Fruit fly (Drosophila melanogaster) whole organism, adult: ENCODE data around the gene Arp5.

ENCODE experiments used
- CG11617 ChIP-seq: fragments of 200-800 bp; sonication (Bioruptor generic); optimal IDR thresholded peaks from 2 replicates; lab custom pipeline; 2017; ENCODE audit warnings: mild to moderate bottlenecking, missing biosample characterization, missing genetic modification reagents, missing genetic modification characterization
- CG12768 ChIP-seq: fragments of 200-800 bp; sonication (Bioruptor generic); optimal IDR thresholded peaks from 2 replicates; lab custom pipeline; 2017; ENCODE audit warnings: missing biosample characterization, missing genetic modification characterization, mild to moderate bottlenecking, moderate library complexity, missing genetic modification reagents
- CG14711 ChIP-seq: fragments of 200-800 bp; sonication (Bioruptor generic); optimal IDR thresholded peaks from 2 replicates; lab custom pipeline; 2018; ENCODE audit warnings: missing biosample characterization, mild to moderate bottlenecking, missing genetic modification characterization, moderate library complexity
- CG1620 ChIP-seq: fragments of 200-800 bp; sonication (Bioruptor generic); optimal IDR thresholded peaks from 2 replicates; lab custom pipeline; 2016; ENCODE audit warnings: missing biosample characterization, missing genetic modification characterization
- CG33017 ChIP-seq: fragments of 200-800 bp; sonication (Bioruptor generic); optimal IDR thresholded peaks from 2 replicates; lab custom pipeline; 2018; ENCODE audit warnings: missing biosample characterization, mild to moderate bottlenecking, missing genetic modification characterization, moderate library complexity
- CG5204 ChIP-seq: fragments of 200-800 bp; sonication (Bioruptor generic); optimal IDR thresholded peaks from 2 replicates; lab custom pipeline; 2016; ENCODE audit warnings: missing biosample characterization, missing genetic modification characterization
- CG7045 ChIP-seq: fragments of 200-800 bp; sonication (Bioruptor generic); optimal IDR thresholded peaks from 2 replicates; lab custom pipeline; 2017; ENCODE audit warnings: missing biosample characterization, mild to moderate bottlenecking, missing genetic modification characterization
- CG7101 ChIP-seq: fragments of 200-800 bp; sonication (Bioruptor generic); optimal IDR thresholded peaks from 2 replicates; lab custom pipeline; 2018; ENCODE audit warnings: missing biosample characterization, mild to moderate bottlenecking, missing genetic modification characterization, moderate library complexity
- Clk ChIP-seq: fragments of 200-800 bp; sonication (Bioruptor generic); optimal IDR thresholded peaks from 2 replicates; lab custom pipeline; 2017; ENCODE audit warnings: missing biosample characterization, missing genetic modification characterization
- Crg-1 ChIP-seq: fragments of 200-800 bp; sonication (Bioruptor generic); optimal IDR thresholded peaks from 2 replicates; lab custom pipeline; 2016; ENCODE audit warnings: missing biosample characterization, missing genetic modification characterization
- Hr96 ChIP-seq: fragments of 200-800 bp; sonication (Bioruptor generic); optimal IDR thresholded peaks from 2 replicates; lab custom pipeline; 2016; ENCODE audit warnings: missing biosample characterization, missing genetic modification characterization
- Mnt ChIP-seq: fragments of 200-800 bp; sonication (Bioruptor generic); optimal IDR thresholded peaks from 2 replicates; lab custom pipeline; 2016; ENCODE audit warnings: missing biosample characterization, mild to moderate bottlenecking, missing genetic modification characterization
- bab1 ChIP-seq: fragments of 200-800 bp; sonication (Bioruptor generic); optimal IDR thresholded peaks from 3 replicates; lab custom pipeline; 2019; ENCODE audit warnings: missing biosample characterization, mild to moderate bottlenecking, missing genetic modification characterization, moderate library complexity
- cic ChIP-seq: fragments of 200-800 bp; sonication (Bioruptor generic); optimal IDR thresholded peaks from 2 replicates; lab custom pipeline; 2017; ENCODE audit warnings: missing biosample characterization, mild to moderate bottlenecking, missing genetic modification characterization, moderate library complexity
- cnc ChIP-seq, 2 experiments: fragments of >200 bp; optimal IDR thresholded peaks; 2 replicates each; lab custom pipeline; 2017
- kay ChIP-seq: fragments of 200-800 bp; sonication (Bioruptor generic); peaks from one replicate; lab custom pipeline; 2016; ENCODE audit warnings: missing biosample characterization, missing genetic modification characterization, borderline replicate concordance
- ovo ChIP-seq: fragments of 200-800 bp; sonication (Bioruptor generic); optimal IDR thresholded peaks from 2 replicates; lab custom pipeline; 2016; ENCODE audit warnings: missing biosample characterization, missing genetic modification characterization
- pad ChIP-seq: fragments of 200-800 bp; sonication (Bioruptor generic); optimal IDR thresholded peaks from 3 replicates; lab custom pipeline; 2017; ENCODE audit warnings: missing biosample characterization, missing genetic modification characterization, mild to moderate bottlenecking, moderate library complexity, missing genetic modification reagents
- tj ChIP-seq: fragments of 200-800 bp; sonication (Bioruptor generic); optimal IDR thresholded peaks from 3 replicates; lab custom pipeline; 2017; ENCODE audit warnings: missing biosample characterization, mild to moderate bottlenecking, missing genetic modification characterization, moderate library complexity
- toe ChIP-seq: fragments of 200-800 bp; sonication (Bioruptor generic); optimal IDR thresholded peaks from 2 replicates; lab custom pipeline; 2016; ENCODE audit warnings: missing biosample characterization, missing genetic modification characterization

Arp5 gene

DNA sequence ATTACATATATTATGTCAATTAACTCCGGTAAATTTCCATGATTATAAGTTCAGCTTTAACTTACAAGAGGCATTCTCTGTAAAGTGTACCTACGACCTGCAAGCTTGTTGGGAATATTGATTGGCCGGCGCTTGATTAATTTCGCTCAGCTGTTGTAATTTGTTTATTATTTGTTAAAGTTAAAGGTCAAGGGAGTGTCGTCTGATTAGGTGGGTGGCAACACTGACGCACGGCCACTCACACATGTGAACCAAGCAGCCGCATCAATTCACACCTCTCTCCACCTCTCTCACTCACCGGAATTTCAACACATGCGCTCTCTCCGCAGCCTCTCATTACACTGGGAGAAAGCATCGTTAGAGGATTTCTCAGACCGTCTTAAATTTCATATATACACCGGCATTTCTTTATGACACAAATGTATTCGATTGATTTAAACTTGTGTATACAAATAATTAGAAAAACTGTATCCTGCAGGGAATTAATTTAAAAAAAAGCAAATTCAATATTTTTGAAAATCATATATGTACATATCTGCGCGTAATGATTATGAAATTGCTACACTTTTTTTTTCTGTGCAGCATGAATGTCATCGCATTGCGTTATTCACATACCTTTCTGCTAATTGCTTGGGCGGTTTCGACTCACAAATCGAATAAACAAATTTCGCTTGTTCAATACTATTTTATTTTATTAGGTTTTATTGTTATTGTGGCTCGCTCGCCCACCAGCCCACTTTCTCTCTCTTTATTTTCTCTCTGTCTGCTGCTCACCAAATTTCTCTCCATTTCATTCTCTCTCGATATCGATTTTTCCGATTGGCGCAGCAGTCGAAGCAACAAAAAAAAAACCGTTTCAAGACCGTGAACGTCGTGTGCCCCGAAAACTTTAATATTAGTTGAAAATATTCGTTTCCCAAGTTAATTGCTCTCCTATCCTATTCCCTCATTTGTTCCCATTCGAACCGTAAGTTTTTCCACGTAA, 13.0 kb upstream of the Arp5 start:
- TF ChIP-seq cnc (optimal IDR thresholded peaks at IDR 0.05; lab: Kevin White, UChicago): no peak
- TF ChIP-seq toe (GFP tag; lab: Kevin White, UChicago): peak; percentile 91
- peak; percentile 69 for TF ChIP-seq pad
- peak; percentile 74 for TF ChIP-seq CG14711
- TF ChIP-seq Hr96 (GFP tag; lab: Kevin White, UChicago): peak; percentile 79
- TF ChIP-seq CG7045 (GFP tag; lab: Kevin White, UChicago): peak; percentile 91
- no peak for TF ChIP-seq kay (GFP tag; lab: Kevin White, UChicago)
- TF ChIP-seq CG12768 (GFP tag; lab: Kevin White, UChicago): peak; percentile 89
- peak; percentile 44 for TF ChIP-seq Crg-1 (GFP tag; lab: Kevin White, UChicago)
- TF ChIP-seq CG11617: peak; percentile 91
- peak; percentile 70 for TF ChIP-seq cic (GFP tag; lab: Kevin White, UChicago)
- TF ChIP-seq Clk (GFP tag; lab: Kevin White, UChicago): peak; percentile 78
- TF ChIP-seq Mnt: peak; percentile 46
- peak; percentile 35 for TF ChIP-seq ovo (GFP tag; lab: Kevin White, UChicago)
- peak; percentile 91 for TF ChIP-seq CG33017 (tag; lab: Kevin White, UChicago)
- peak; percentile 55 for TF ChIP-seq CG1620
- TF ChIP-seq CG5204: peak; percentile 88
- TF ChIP-seq CG7101: peak; percentile 89
- TF ChIP-seq bab1 (GFP tag; lab: Kevin White, UChicago): peak; percentile 54
- peak; percentile 60 for TF ChIP-seq tj (GFP tag; lab: Kevin White, UChicago)

DNA sequence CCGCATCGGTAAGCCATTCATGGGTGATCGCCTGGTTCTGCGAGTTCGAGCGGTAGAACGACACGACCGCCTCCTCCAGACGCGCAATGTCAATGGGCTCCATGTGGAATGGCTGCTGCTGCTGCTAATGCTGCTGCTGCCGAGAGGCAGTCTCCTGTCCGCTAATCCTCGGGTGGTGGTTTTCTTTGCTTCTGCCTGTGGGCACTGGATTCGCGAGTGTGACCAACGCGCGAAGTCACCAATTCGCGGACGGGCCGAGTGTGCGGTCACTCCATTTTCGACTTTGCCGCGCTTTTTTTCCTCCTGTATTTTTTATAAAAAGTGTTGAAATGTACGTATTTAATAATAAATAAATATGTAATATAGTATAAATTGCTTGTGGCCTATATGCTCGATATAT, 2.1 kb upstream of the Arp5 start, which contains the start of gene cdm:
Gene cdm, minus strand, starts transcription at position 236 of the 400 bp plus-strand sequence.
- TF ChIP-seq cic (GFP tag; lab: Kevin White, UChicago) (no peak), bab1 (GFP tag; lab: Kevin White, UChicago) (peak; percentile 62)

DNA sequence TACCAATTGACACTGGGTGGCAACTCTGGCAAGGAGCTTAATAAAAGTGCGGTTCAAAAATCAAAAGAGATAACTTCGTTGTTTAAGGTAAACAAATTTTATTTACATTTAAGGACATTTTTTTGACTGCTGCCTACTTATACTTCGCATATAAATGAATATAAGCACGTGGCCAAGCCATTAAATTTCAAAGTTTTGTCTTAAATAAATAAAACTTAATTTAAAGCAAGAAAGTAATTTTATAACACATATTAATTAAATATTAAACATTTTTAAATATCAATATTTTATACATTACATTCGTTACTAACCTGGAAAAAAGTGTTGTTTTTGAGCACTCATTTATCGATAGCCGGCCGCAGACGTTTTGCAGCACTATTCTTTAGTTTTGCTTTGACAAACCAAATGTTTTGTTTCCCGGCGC, 3.4 kb downstream of the Arp5 start, which contains the start of the genes CG12321 and MED17:
Gene CG12321, minus strand, starts transcription at position 6 of the 424 bp plus-strand sequence.
Gene MED17, plus strand, starts transcription at position 371 of the 424 bp plus-strand sequence.
- peak; percentile 94 for TF ChIP-seq CG7045 (GFP tag; lab: Kevin White, UChicago)
- TF ChIP-seq tj (GFP tag; lab: Kevin White, UChicago): peak; percentile 67
- no peak for TF ChIP-seq Hr96 (GFP tag; lab: Kevin White, UChicago)
- peak; percentile 93 for TF ChIP-seq CG12768 (GFP tag; lab: Kevin White, UChicago)
- peak; percentile 96 for TF ChIP-seq Crg-1 (GFP tag; lab: Kevin White, UChicago)
- no peak for TF ChIP-seq cnc (optimal IDR thresholded peaks at IDR 0.05; lab: Kevin White, UChicago)
- peak; percentile 75 for TF ChIP-seq Mnt
- TF ChIP-seq pad: peak; percentile 91
- peak; percentile 63 for TF ChIP-seq bab1 (GFP tag; lab: Kevin White, UChicago)
- TF ChIP-seq CG33017 (tag; lab: Kevin White, UChicago): peak; percentile 83
- peak; percentile 62 for TF ChIP-seq cic (GFP tag; lab: Kevin White, UChicago)
- TF ChIP-seq kay (GFP tag; lab: Kevin White, UChicago): no peak
- peak; percentile 81 for TF ChIP-seq CG5204
- TF ChIP-seq Clk (GFP tag; lab: Kevin White, UChicago): peak; percentile 94
- peak; percentile 74 for TF ChIP-seq toe (GFP tag; lab: Kevin White, UChicago)
- TF ChIP-seq CG11617: peak; percentile 93
- TF ChIP-seq ovo (GFP tag; lab: Kevin White, UChicago): peak; percentile 87
- TF ChIP-seq CG1620: peak; percentile 91
- TF ChIP-seq CG14711: peak; percentile 89
- peak; percentile 93 for TF ChIP-seq CG7101

DNA sequence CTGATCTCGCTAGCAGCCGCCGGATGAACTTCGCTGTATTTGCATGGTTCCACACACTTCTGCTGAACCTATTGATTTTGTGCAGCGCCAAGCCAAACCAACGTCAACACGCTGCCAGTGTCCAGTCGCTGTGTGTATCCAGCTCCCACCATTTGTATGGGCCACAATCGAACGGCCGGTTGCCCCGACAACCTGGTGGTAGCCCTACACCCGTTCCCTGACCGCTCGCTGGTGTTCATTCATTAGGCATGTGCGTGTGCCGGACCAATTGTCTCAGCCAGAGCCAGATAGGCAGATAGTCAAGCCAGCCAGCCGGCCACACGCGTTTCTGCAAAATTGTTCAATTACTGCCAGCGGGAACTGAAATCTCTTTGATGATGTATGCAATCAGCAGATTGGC, 6.6 kb downstream of the Arp5 start, which contains the start of gene CG14313:
Gene CG14313, minus strand, starts transcription at position 101 of the 400 bp plus-strand sequence.
- TF ChIP-seq tj (GFP tag; lab: Kevin White, UChicago) (no peak), toe (GFP tag; lab: Kevin White, UChicago) (no peak), ovo (GFP tag; lab: Kevin White, UChicago) (no peak), cnc (optimal IDR thresholded peaks at IDR 0.05; lab: Kevin White, UChicago) (no peak), kay (GFP tag; lab: Kevin White, UChicago) (no peak), CG14711 (no peak), cic (GFP tag; lab: Kevin White, UChicago) (no peak), Crg-1 (GFP tag; lab: Kevin White, UChicago) (no peak)

DNA sequence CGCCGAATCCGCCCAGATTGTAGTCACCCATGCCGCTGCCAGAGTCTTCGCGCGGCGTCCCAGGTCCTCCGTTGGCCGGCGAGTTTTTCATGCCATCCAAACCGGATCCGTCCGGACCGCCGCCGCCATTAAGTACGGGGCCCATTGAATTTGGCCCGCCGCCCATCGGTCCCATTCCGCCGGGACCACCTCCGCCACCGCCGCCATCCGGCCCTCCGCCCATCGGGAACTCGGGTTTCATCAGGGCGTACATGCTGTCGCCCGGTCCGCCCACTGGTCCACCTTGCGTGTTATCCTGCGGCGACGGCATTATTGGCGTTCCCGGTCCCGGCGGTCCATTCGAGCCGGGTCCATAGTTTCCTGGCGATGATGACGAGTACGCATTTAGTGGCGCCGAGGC, 10.0 kb downstream of the Arp5 start:
- TF ChIP-seq CG11617 (no peak), Crg-1 (GFP tag; lab: Kevin White, UChicago) (no peak), bab1 (GFP tag; lab: Kevin White, UChicago) (no peak), CG5204 (no peak), CG7045 (GFP tag; lab: Kevin White, UChicago) (no peak), kay (GFP tag; lab: Kevin White, UChicago) (no peak), Clk (GFP tag; lab: Kevin White, UChicago) (no peak), Hr96 (GFP tag; lab: Kevin White, UChicago) (no peak), CG33017 (tag; lab: Kevin White, UChicago) (no peak), cic (GFP tag; lab: Kevin White, UChicago) (no peak), CG1620 (no peak), cnc (optimal IDR thresholded peaks at IDR 0.05; lab: Kevin White, UChicago) (no peak), tj (GFP tag; lab: Kevin White, UChicago) (no peak), CG12768 (GFP tag; lab: Kevin White, UChicago) (no peak), CG7101 (no peak), Mnt (no peak), pad (no peak)
